Worm (Caenorhabditis elegans) whole organism, L4 larva: ENCODE measurements around the gene lgc-27.

ENCODE experiments used
- daf-12 ChIP-seq: fragments of 150-350 bp; optimal IDR thresholded peaks from 2 replicates; lab custom pipeline; 2014; ENCODE audit warnings: missing biosample characterization, missing genetic modification reagents, missing genetic modification characterization
- dve-1 ChIP-seq: sonication (generic microtip); optimal IDR thresholded peaks from 2 replicates; lab custom pipeline; 2017; ENCODE audit warnings: antibody characterized with exemption, mild to moderate bottlenecking, missing genetic modification characterization, missing compliant biosample characterization; ENCODE audit not compliant: insufficient read depth
- hlh-30 ChIP-seq: sonication (generic microtip); optimal IDR thresholded peaks from 2 replicates; lab custom pipeline; 2017; ENCODE audit warnings: antibody characterized with exemption, mild to moderate bottlenecking, missing genetic modification characterization, missing compliant biosample characterization; ENCODE audit not compliant: insufficient read depth
- lsy-2 ChIP-seq, 2 experiments: fragments of 150-350 bp in 1 of 2; sonication (generic microtip) in 1 of 2; optimal IDR thresholded peaks; 2 replicates each; lab custom pipeline; 2014 to 2017; ENCODE audit warnings: missing biosample characterization in 2 of 2, missing genetic modification characterization in 2 of 2
- nhr-237 ChIP-seq: sonication (generic microtip); optimal IDR thresholded peaks from 2 replicates; lab custom pipeline; 2017; ENCODE audit warnings: missing biosample characterization, missing genetic modification characterization
- nhr-76 ChIP-seq: fragments of 150-350 bp; optimal IDR thresholded peaks from 2 replicates; lab custom pipeline; 2014; ENCODE audit warnings: missing biosample characterization, missing genetic modification characterization
- nhr-77 ChIP-seq: fragments of 150-350 bp; optimal IDR thresholded peaks from 2 replicates; lab custom pipeline; 2014; ENCODE audit warnings: missing biosample characterization, missing genetic modification characterization

ce11 chrII:4604680-4605079 lies 44.2 kb upstream of the lgc-27 start:
- peak in 1 of 2 experiments; percentile 4 for TF ChIP-seq lsy-2 (tag; optimal IDR thresholded peaks at IDR 0.05; lab: Kevin White, UChicago)
- no peak for TF ChIP-seq hlh-30
- TF ChIP-seq daf-12 (tag; lab: Kevin White, UChicago): no peak
- no peak for TF ChIP-seq nhr-76 (tag; lab: Kevin White, UChicago)
- no peak for TF ChIP-seq nhr-77
- TF ChIP-seq dve-1: no peak
- TF ChIP-seq nhr-237 (tag; lab: Kevin White, UChicago): no peak
